Worm (Caenorhabditis elegans): Measurements from ENCODE around the gene ZK112.4.

DNA sequence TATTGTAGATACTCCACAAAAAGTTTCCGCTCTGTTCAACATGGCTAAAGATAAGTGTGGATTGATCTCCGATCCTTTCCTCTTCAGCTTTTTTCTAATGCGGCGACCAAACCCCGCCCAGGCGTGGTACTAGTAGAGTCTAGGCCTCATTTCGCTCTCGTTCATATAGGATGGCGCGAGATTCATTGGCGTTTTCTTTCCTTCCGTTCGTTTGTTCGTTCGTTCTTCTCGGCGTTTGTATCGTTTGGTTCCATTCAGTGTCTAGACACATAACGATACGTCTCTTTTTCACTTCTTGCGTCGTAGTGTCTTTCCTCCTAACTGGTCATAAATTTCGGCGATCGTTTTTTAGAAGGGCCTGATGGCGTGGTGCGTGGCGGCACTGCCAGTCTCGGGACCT is 749 bp downstream of the ZK112.4 start:
- TF ChIP-seq mdl-1 (tag; optimal IDR thresholded peaks at IDR 0.05) (no peak), skn-1 (tag; optimal IDR thresholded peaks at IDR 0.05) (no peak), nhr-25 (tag; optimal IDR thresholded peaks at IDR 0.05) (no peak), zag-1 (tag; optimal IDR thresholded peaks at IDR 0.05) (no peak), unc-39 (tag; optimal IDR thresholded peaks at IDR 0.05) (no peak), sma-3 (GFP tag; optimal IDR thresholded peaks at IDR 0.05) (no peak), sem-4 (tag; optimal IDR thresholded peaks at IDR 0.05) (no peak), snpc-4 (tag; optimal IDR thresholded peaks at IDR 0.05) (no peak)

All from whole organism, L2 larva.